Worm (Caenorhabditis elegans) whole organism, L3 larva: Measurements from ENCODE around the gene F46C5.7.
A peak's percentile ranks its signal among the peaks of the same experiment; 100 is the strongest.

Experiments used
- R02D3.7 ChIP-seq: fragments of 150-350 bp; optimal IDR thresholded peaks from 2 replicates; lab custom pipeline; 2014; ENCODE audit warnings: missing biosample characterization, missing genetic modification characterization
- ZK546.5 ChIP-seq: sonication (generic microtip); optimal IDR thresholded peaks from 2 replicates; lab custom pipeline; 2017; ENCODE audit warnings: missing biosample characterization, missing genetic modification characterization
- ama-1 ChIP-seq: fragments of 150-350 bp; optimal IDR thresholded peaks from 2 replicates; lab custom pipeline; 2018
- ceh-16 ChIP-seq: sonication (generic microtip); optimal IDR thresholded peaks from 2 replicates; lab custom pipeline; 2017; ENCODE audit warnings: missing biosample characterization, missing genetic modification characterization
- ceh-28 ChIP-seq: fragments of 150-350 bp; optimal IDR thresholded peaks from 2 replicates; lab custom pipeline; 2014; ENCODE audit warnings: missing biosample characterization, missing genetic modification reagents, missing genetic modification characterization
- ceh-9 ChIP-seq: sonication (generic microtip); optimal IDR thresholded peaks from 2 replicates; lab custom pipeline; 2018; ENCODE audit warnings: missing biosample characterization, missing genetic modification characterization
- daf-12 ChIP-seq: fragments of 150-350 bp; optimal IDR thresholded peaks from 2 replicates; lab custom pipeline; 2014; ENCODE audit warnings: missing biosample characterization, missing genetic modification reagents, missing genetic modification characterization
- egl-27 ChIP-seq: sonication (generic microtip); optimal IDR thresholded peaks from 4 replicates; lab custom pipeline; 2017; ENCODE audit warnings: missing biosample characterization, missing genetic modification reagents, missing genetic modification characterization
- egl-5 ChIP-seq: fragments of 150-350 bp; optimal IDR thresholded peaks from 2 replicates; lab custom pipeline; 2017; ENCODE audit warnings: missing biosample characterization, missing genetic modification reagents, missing genetic modification characterization, inconsistent platforms
- elt-1 ChIP-seq: fragments of 150-350 bp; optimal IDR thresholded peaks from 2 replicates; lab custom pipeline; 2014; ENCODE audit warnings: missing biosample characterization, missing genetic modification characterization
- elt-2 ChIP-seq: sonication (generic microtip); optimal IDR thresholded peaks from 2 replicates; lab custom pipeline; 2016; ENCODE audit warnings: missing genetic modification reagents, mild to moderate bottlenecking, missing genetic modification characterization, missing compliant biosample characterization
- eor-1 ChIP-seq, 2 experiments: fragments of 150-350 bp; optimal IDR thresholded peaks; 2 replicates each; lab custom pipeline; 2014 to 2018; ENCODE audit warnings: missing biosample characterization in 2 of 2, missing genetic modification characterization in 2 of 2
- fos-1 ChIP-seq: fragments of 150-350 bp; optimal IDR thresholded peaks from 2 replicates; lab custom pipeline; 2014; ENCODE audit warnings: missing biosample characterization, missing genetic modification characterization
- hmg-11 ChIP-seq: sonication (generic microtip); optimal IDR thresholded peaks from 2 replicates; lab custom pipeline; 2016; ENCODE audit warnings: missing genetic modification characterization, missing compliant biosample characterization
- jun-1 ChIP-seq: fragments of 150-350 bp; optimal IDR thresholded peaks from 2 replicates; lab custom pipeline; 2014; ENCODE audit warnings: missing biosample characterization, missing genetic modification reagents, missing genetic modification characterization
- mdl-1 ChIP-seq: fragments of 150-350 bp; optimal IDR thresholded peaks from 2 replicates; lab custom pipeline; 2014; ENCODE audit warnings: missing biosample characterization, missing genetic modification characterization
- mml-1 ChIP-seq: fragments of 150-350 bp; sonication (generic microtip); optimal IDR thresholded peaks from 3 replicates; lab custom pipeline; 2014; ENCODE audit warnings: missing biosample characterization, missing genetic modification characterization
- nfya-1 ChIP-seq: sonication (generic microtip); optimal IDR thresholded peaks from 2 replicates; lab custom pipeline; 2017; ENCODE audit warnings: missing genetic modification characterization, mild to moderate bottlenecking, missing compliant biosample characterization, antibody characterized with exemption, moderate library complexity; ENCODE audit not compliant: insufficient read depth
- nhr-12 ChIP-seq: fragments of 150-350 bp; optimal IDR thresholded peaks from 2 replicates; lab custom pipeline; 2014; ENCODE audit warnings: missing biosample characterization, missing genetic modification characterization
- nhr-23 ChIP-seq: fragments of 150-350 bp; optimal IDR thresholded peaks from 2 replicates; lab custom pipeline; 2014; ENCODE audit warnings: missing biosample characterization, missing genetic modification reagents, missing genetic modification characterization
- nhr-237 ChIP-seq: fragments of 150-350 bp; optimal IDR thresholded peaks from 2 replicates; lab custom pipeline; 2014; ENCODE audit warnings: missing biosample characterization, missing genetic modification characterization
- nhr-25 ChIP-seq: sonication (generic microtip); optimal IDR thresholded peaks from 2 replicates; lab custom pipeline; 2017; ENCODE audit warnings: missing biosample characterization, missing genetic modification characterization
- nhr-28 ChIP-seq: fragments of 150-350 bp; optimal IDR thresholded peaks from 2 replicates; lab custom pipeline; 2014; ENCODE audit warnings: missing biosample characterization, missing genetic modification characterization
- nhr-43 ChIP-seq: sonication (generic microtip); optimal IDR thresholded peaks from 2 replicates; lab custom pipeline; 2016; ENCODE audit warnings: mild to moderate bottlenecking, missing genetic modification characterization, missing compliant biosample characterization; ENCODE audit not compliant: poor library complexity, severe bottlenecking
- nhr-67 ChIP-seq: fragments of 150-350 bp; optimal IDR thresholded peaks from 2 replicates; lab custom pipeline; 2014; ENCODE audit warnings: missing biosample characterization, missing genetic modification characterization
- nhr-77 ChIP-seq: fragments of 150-350 bp; optimal IDR thresholded peaks from 2 replicates; lab custom pipeline; 2014; ENCODE audit warnings: missing biosample characterization, missing genetic modification characterization
- pqm-1 ChIP-seq: fragments of 150-350 bp; optimal IDR thresholded peaks from 2 replicates; lab custom pipeline; 2017; ENCODE audit warnings: missing biosample characterization, missing genetic modification characterization, inconsistent platforms
- sea-2 ChIP-seq: fragments of 150-350 bp; sonication (generic microtip); optimal IDR thresholded peaks from 4 replicates; lab custom pipeline; 2014; ENCODE audit warnings: missing biosample characterization, missing genetic modification reagents, missing genetic modification characterization
- tbx-2 ChIP-seq: sonication (generic microtip); optimal IDR thresholded peaks from 2 replicates; lab custom pipeline; 2016; ENCODE audit warnings: mild to moderate bottlenecking, missing genetic modification characterization, missing compliant biosample characterization
- unc-39 ChIP-seq: sonication (generic microtip); optimal IDR thresholded peaks from 4 replicates; lab custom pipeline; 2017; ENCODE audit warnings: missing biosample characterization, missing genetic modification characterization
- unc-62 ChIP-seq: fragments of 150-350 bp; sonication (generic microtip); optimal IDR thresholded peaks from 4 replicates; lab custom pipeline; 2014; ENCODE audit warnings: missing biosample characterization, missing genetic modification reagents, missing genetic modification characterization
- zag-1 ChIP-seq: fragments of 150-350 bp; optimal IDR thresholded peaks from 2 replicates; lab custom pipeline; 2014; ENCODE audit warnings: missing biosample characterization, missing genetic modification characterization
- ztf-4 ChIP-seq: fragments of 150-350 bp; optimal IDR thresholded peaks from 2 replicates; lab custom pipeline; 2014; ENCODE audit warnings: missing biosample characterization, missing genetic modification characterization

Gene F46C5.7

ce11 chrII:8820126-8820972 is 18.8 kb upstream of the F46C5.7 start (continued):
- no peak for TF ChIP-seq fos-1 (tag; lab: Kevin White, UChicago)

DNA sequence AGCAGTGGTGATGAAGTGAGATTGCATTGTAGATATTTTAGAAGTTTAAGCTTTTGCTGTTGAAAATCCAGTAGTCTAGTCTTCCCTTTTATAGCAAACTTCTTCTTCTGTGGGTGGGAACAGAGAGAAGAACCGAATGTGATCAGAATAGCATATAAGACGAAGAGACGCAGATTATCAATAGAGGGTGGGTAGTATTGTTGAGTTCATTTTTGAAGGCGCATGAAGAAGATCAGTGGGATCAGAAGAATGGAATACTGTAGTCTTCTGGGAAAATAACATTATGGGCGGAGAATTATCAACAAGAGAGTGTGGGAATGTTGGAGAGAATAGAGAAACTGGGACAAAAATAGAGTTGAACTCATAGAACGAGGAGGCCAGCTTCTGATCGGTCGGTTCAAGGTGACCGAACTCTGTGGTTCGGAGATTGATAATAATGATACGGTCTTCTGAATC is 18.0 kb upstream of the F46C5.7 start, which contains the start of gene F46C5.1:
Gene F46C5.1, minus strand, starts transcription at position 51 of the 456 bp plus-strand sequence.
- no peak for TF ChIP-seq ceh-28 (tag; lab: Kevin White, UChicago)
- TF ChIP-seq elt-2 (tag; lab: Kevin White, UChicago) = no peak
- TF ChIP-seq nhr-43 (tag; lab: Kevin White, UChicago) = peak; percentile 48
- no peak for TF ChIP-seq nhr-12 (tag; lab: Kevin White, UChicago)
- TF ChIP-seq ceh-9 = no peak
- TF ChIP-seq ztf-4 (tag; lab: Kevin White, UChicago) = no peak
- TF ChIP-seq R02D3.7 (tag; lab: Kevin White, UChicago) = no peak
- no peak for TF ChIP-seq ZK546.5
- no peak for TF ChIP-seq nhr-77 (tag; lab: Kevin White, UChicago)
- no peak for TF ChIP-seq nhr-28 (tag; lab: Kevin White, UChicago)
- peak; percentile 16 for TF ChIP-seq nfya-1 (tag; lab: Kevin White, UChicago)

DNA sequence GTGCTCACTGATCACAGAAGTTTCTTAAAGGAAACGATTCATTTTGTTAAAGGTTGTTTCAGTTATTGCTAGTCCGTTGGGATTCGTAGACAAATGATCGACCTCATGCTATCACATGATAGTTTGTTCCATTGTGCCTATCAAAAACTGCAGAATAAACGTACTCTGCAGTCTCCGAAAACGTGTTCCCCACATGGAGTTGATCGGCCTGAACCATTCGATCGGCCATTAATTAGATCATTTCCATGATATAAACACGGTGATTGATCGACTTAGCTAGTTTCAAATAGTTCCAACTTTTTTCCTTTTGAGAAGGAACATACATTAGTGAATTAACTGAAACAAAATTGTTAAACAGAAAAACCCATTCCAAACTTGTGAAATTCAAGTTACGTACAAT is 16.4 kb upstream of the F46C5.7 start:
- TF ChIP-seq nhr-23 (tag; lab: Kevin White, UChicago) = peak; percentile 77
- TF ChIP-seq eor-1 (tag; optimal IDR thresholded peaks at IDR 0.05; lab: Kevin White, UChicago) = no peak
- TF ChIP-seq pqm-1 (tag; lab: Kevin White, UChicago) = peak; percentile 13
- TF ChIP-seq unc-62 (GFP tag; lab: Kevin White, UChicago) = no peak
- TF ChIP-seq ztf-4 (tag; lab: Kevin White, UChicago) = no peak
- peak; percentile 99 for TF ChIP-seq nhr-43 (tag; lab: Kevin White, UChicago)
- peak; percentile 38 for TF ChIP-seq jun-1
- TF ChIP-seq ceh-16 (tag; lab: Kevin White, UChicago) = no peak
- TF ChIP-seq ceh-9 = no peak
- no peak for TF ChIP-seq egl-27 (tag; lab: Kevin White, UChicago)
- peak; percentile 45 for TF ChIP-seq mdl-1 (tag; lab: Kevin White, UChicago)
- peak; percentile 63 for TF ChIP-seq nhr-25 (tag; lab: Kevin White, UChicago)

ce11 chrII:8825769-8826168 is 13.4 kb upstream of the F46C5.7 start, which contains the start of gene nas-25:
nas-25 (plus strand) TSS chrII:8826069.
- TF ChIP-seq eor-1 (tag; optimal IDR thresholded peaks at IDR 0.05; lab: Kevin White, UChicago) = no peak
- no peak for TF ChIP-seq egl-5 (tag; lab: Kevin White, UChicago)
- no peak for TF ChIP-seq hmg-11 (tag; lab: Kevin White, UChicago)
- TF ChIP-seq ceh-16 (tag; lab: Kevin White, UChicago) = no peak
- no peak for TF ChIP-seq zag-1 (tag; lab: Kevin White, UChicago)
- TF ChIP-seq nhr-12 (tag; lab: Kevin White, UChicago) = no peak
- TF ChIP-seq unc-39 (tag; lab: Kevin White, UChicago) = no peak
- TF ChIP-seq nhr-237 (tag; lab: Kevin White, UChicago) = no peak
- TF ChIP-seq fos-1 (tag; lab: Kevin White, UChicago) = no peak

DNA sequence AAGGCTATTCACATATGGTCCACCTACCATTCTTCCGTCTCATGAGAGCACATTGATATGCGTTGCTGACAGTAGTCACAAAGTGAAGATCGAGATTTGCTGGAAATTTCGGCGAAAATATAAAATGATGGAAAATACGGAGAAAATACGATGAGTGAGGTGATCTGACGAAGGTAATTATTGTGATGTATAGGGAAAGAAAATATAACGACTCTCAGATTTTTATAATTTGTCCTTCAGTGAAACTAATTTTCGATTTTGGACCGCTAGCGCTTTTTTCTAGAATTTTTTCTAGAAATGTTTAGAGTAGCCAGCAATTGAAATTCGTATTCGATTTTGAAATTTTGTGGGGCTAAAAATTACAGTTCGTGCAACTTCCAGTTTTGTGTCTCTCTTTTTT is 9.9 kb upstream of the F46C5.7 start, which contains the start of gene F46C5.2:
Gene F46C5.2, minus strand, starts transcription at position 101 of the 400 bp plus-strand sequence.
- TF ChIP-seq mdl-1 (tag; lab: Kevin White, UChicago) = no peak
- TF ChIP-seq nhr-43 (tag; lab: Kevin White, UChicago) = no peak
- no peak for TF ChIP-seq nhr-12 (tag; lab: Kevin White, UChicago)
- TF ChIP-seq elt-1 (tag; lab: Kevin White, UChicago) = no peak
- no peak for TF ChIP-seq tbx-2
- TF ChIP-seq nhr-67 (tag; lab: Kevin White, UChicago) = no peak
- no peak for TF ChIP-seq ama-1
- no peak for TF ChIP-seq mml-1 (tag; lab: Kevin White, UChicago)
- TF ChIP-seq daf-12 (tag; lab: Kevin White, UChicago) = no peak
- no peak for TF ChIP-seq unc-39 (tag; lab: Kevin White, UChicago)
- TF ChIP-seq sea-2 (GFP tag; lab: Kevin White, UChicago) = no peak
